Fruit fly (Drosophila melanogaster) whole organism, embryonic: ENCODE data around the gene CG14561.

Source experiments
- ATbp ChIP-seq: fragments of 200-800 bp; sonication (Bioruptor generic); optimal IDR thresholded peaks from 2 replicates; lab custom pipeline; 2017; ENCODE audit warnings: missing biosample characterization, mild to moderate bottlenecking, missing genetic modification characterization, missing genetic modification reagents
- Atf3 ChIP-seq: fragments of 200-800 bp; sonication (Bioruptor generic); optimal IDR thresholded peaks from 3 replicates; lab custom pipeline; 2016; ENCODE audit warnings: missing biosample characterization, missing genetic modification characterization
- Atf6 ChIP-seq: fragments of 200-800 bp; sonication (Bioruptor generic); IDR thresholded peaks from 2 replicates; pipeline ENCODE4 v1.3.6; 2022; ENCODE audit warnings: missing biosample characterization, missing genetic modification characterization
- CG10979 ChIP-seq: fragments of 200-800 bp; sonication (Bioruptor generic); optimal IDR thresholded peaks from 2 replicates; lab custom pipeline; 2018; ENCODE audit warnings: missing biosample characterization, mild to moderate bottlenecking, missing genetic modification characterization, moderate library complexity
- CG12104 ChIP-seq: fragments of 200-800 bp; sonication (Bioruptor generic); optimal IDR thresholded peaks from 3 replicates; lab custom pipeline; 2016; ENCODE audit warnings: missing biosample characterization, missing genetic modification characterization
- CG13287 ChIP-seq: fragments of 200-800 bp; sonication (Bioruptor generic); IDR thresholded peaks from 2 replicates; pipeline ENCODE4 v1.3.6; 2022; ENCODE audit warnings: missing biosample characterization, missing genetic modification characterization; ENCODE audit not compliant: partially characterized antibody
- CG1602 ChIP-seq: fragments of 200-800 bp; sonication (Bioruptor generic); optimal IDR thresholded peaks from 3 replicates; lab custom pipeline; 2016; ENCODE audit warnings: missing biosample characterization, missing genetic modification characterization
- CG16815 ChIP-seq: fragments of 200-800 bp; sonication (Bioruptor generic); optimal IDR thresholded peaks from 3 replicates; lab custom pipeline; 2017; ENCODE audit warnings: missing biosample characterization, mild to moderate bottlenecking, missing genetic modification characterization
- CG18476 ChIP-seq: fragments of 200-800 bp; sonication (Bioruptor generic); optimal IDR thresholded peaks from 2 replicates; lab custom pipeline; 2016; ENCODE audit warnings: missing biosample characterization, mild to moderate bottlenecking, missing genetic modification characterization
- CG30020 ChIP-seq: fragments of 200-800 bp; optimal IDR thresholded peaks from 2 replicates; lab custom pipeline; 2019; ENCODE audit warnings: missing biosample characterization, mild to moderate bottlenecking, missing genetic modification characterization, moderate library complexity
- CG31441 ChIP-seq: fragments of 200-800 bp; sonication (Bioruptor generic); IDR thresholded peaks from 2 replicates; pipeline ENCODE4 v1.3.6; 2022; ENCODE audit warnings: missing biosample characterization, missing genetic modification characterization
- CG3163 ChIP-seq: fragments of 200-800 bp; sonication (Bioruptor generic); optimal IDR thresholded peaks from 3 replicates; lab custom pipeline; 2016; ENCODE audit warnings: missing biosample characterization, missing genetic modification characterization
- CG33557 ChIP-seq: fragments of 200-800 bp; sonication (Bioruptor generic); optimal IDR thresholded peaks from 2 replicates; lab custom pipeline; 2019; ENCODE audit warnings: missing biosample characterization, mild to moderate bottlenecking, missing genetic modification characterization, moderate library complexity
- CG34376 ChIP-seq: fragments of 200-800 bp; sonication (Bioruptor generic); optimal IDR thresholded peaks from 2 replicates; lab custom pipeline; 2018; ENCODE audit warnings: missing biosample characterization, mild to moderate bottlenecking, missing genetic modification characterization
- CG3838 ChIP-seq: fragments of 200-800 bp; sonication (Bioruptor generic); optimal IDR thresholded peaks from 3 replicates; lab custom pipeline; 2016; ENCODE audit warnings: missing biosample characterization, missing genetic modification characterization
- CG3995 ChIP-seq: fragments of 200-800 bp; sonication (Bioruptor generic); optimal IDR thresholded peaks from 3 replicates; lab custom pipeline; 2016; ENCODE audit warnings: missing biosample characterization, missing genetic modification characterization
- CG6254 ChIP-seq: fragments of 200-800 bp; sonication (Bioruptor generic); optimal IDR thresholded peaks from 3 replicates; lab custom pipeline; 2017; ENCODE audit warnings: mild to moderate bottlenecking, missing biosample characterization, missing genetic modification reagents, missing genetic modification characterization
- CG7357 ChIP-seq: fragments of 200-800 bp; sonication (Bioruptor generic); IDR thresholded peaks from 3 replicates; pipeline ENCODE4 v1.3.6; 2022; ENCODE audit warnings: missing biosample characterization, missing genetic modification characterization
- CG8089 ChIP-seq: fragments of 200-800 bp; sonication (Bioruptor generic); optimal IDR thresholded peaks from 3 replicates; lab custom pipeline; 2016; ENCODE audit warnings: missing biosample characterization, missing genetic modification characterization
- CG9609 ChIP-seq: fragments of 200-800 bp; sonication (Bioruptor generic); optimal IDR thresholded peaks from 3 replicates; lab custom pipeline; 2016; ENCODE audit warnings: missing biosample characterization, missing genetic modification characterization
- CG9817 ChIP-seq: fragments of 200-800 bp; sonication (Bioruptor generic); optimal IDR thresholded peaks from 2 replicates; lab custom pipeline; 2018; ENCODE audit warnings: missing biosample characterization, mild to moderate bottlenecking, missing genetic modification characterization, moderate library complexity
- CG9876 ChIP-seq: fragments of 200-800 bp; sonication (Bioruptor generic); optimal IDR thresholded peaks from 2 replicates; lab custom pipeline; 2016; ENCODE audit warnings: missing biosample characterization, missing genetic modification characterization
- D ChIP-seq, 2 experiments: fragments of 200-800 bp in 1 of 2; fragments of >200 bp in 1 of 2; sonication (Bioruptor generic) in 1 of 2; optimal IDR thresholded peaks; 2 replicates in 1 of 2; 3 replicates in 1 of 2; lab custom pipeline; 2017; ENCODE audit warnings: mild to moderate bottlenecking in 1 of 2, missing biosample characterization in 1 of 2, missing genetic modification characterization in 1 of 2, missing genetic modification reagents in 1 of 2
- Drgx ChIP-seq: fragments of 200-800 bp; sonication (Bioruptor generic); IDR thresholded peaks from 2 replicates; pipeline ENCODE4 v1.3.6; 2022; ENCODE audit warnings: missing biosample characterization, missing genetic modification characterization
- Elba2 ChIP-seq: fragments of 200-800 bp; sonication (Bioruptor generic); optimal IDR thresholded peaks from 3 replicates; lab custom pipeline; 2016; ENCODE audit warnings: missing biosample characterization, missing genetic modification characterization
- GATAe ChIP-seq: fragments of 200-800 bp; sonication (Bioruptor generic); conservative IDR thresholded peaks from 2 replicates; pipeline ENCODE4 v1.3.6; 2022; ENCODE audit warnings: missing biosample characterization, missing genetic modification characterization
- Kr ChIP-seq: fragments of 200-800 bp; sonication (Bioruptor generic); optimal IDR thresholded peaks from 2 replicates; lab custom pipeline; 2017; ENCODE audit warnings: missing biosample characterization, mild to moderate bottlenecking, missing genetic modification characterization
- NC2α ChIP-seq: fragments of 200-800 bp; sonication (Bioruptor generic); optimal IDR thresholded peaks from 2 replicates; lab custom pipeline; 2016; ENCODE audit warnings: missing biosample characterization, missing genetic modification characterization
- NC2β ChIP-seq: fragments of 200-800 bp; sonication (Bioruptor generic); optimal IDR thresholded peaks from 2 replicates; lab custom pipeline; 2016; ENCODE audit warnings: missing biosample characterization, missing genetic modification characterization
- Neu2 ChIP-seq: fragments of 200-800 bp; sonication (Bioruptor generic); optimal IDR thresholded peaks from 3 replicates; lab custom pipeline; 2016; ENCODE audit warnings: missing biosample characterization, missing genetic modification characterization, borderline replicate concordance
- Oaz ChIP-seq: fragments of 200-800 bp; sonication (Bioruptor generic); IDR thresholded peaks from 2 replicates; pipeline ENCODE4 v1.3.6; 2022; ENCODE audit warnings: missing biosample characterization, missing genetic modification characterization
- Ssrp ChIP-seq: fragments of 200-800 bp; sonication (Bioruptor generic); optimal IDR thresholded peaks from 2 replicates; lab custom pipeline; 2018; ENCODE audit warnings: missing biosample characterization, mild to moderate bottlenecking, missing genetic modification characterization, moderate library complexity
- al ChIP-seq: fragments of 200-800 bp; sonication (Bioruptor generic); IDR thresholded peaks from 2 replicates; pipeline ENCODE4 v1.3.6; 2022; ENCODE audit warnings: missing biosample characterization, missing genetic modification characterization
- az2 ChIP-seq: fragments of 200-800 bp; sonication (Bioruptor generic); optimal IDR thresholded peaks from 3 replicates; lab custom pipeline; 2016; ENCODE audit warnings: missing biosample characterization, missing genetic modification characterization
- danr ChIP-seq: fragments of 200-800 bp; sonication (Bioruptor generic); IDR thresholded peaks from 2 replicates; pipeline ENCODE4 v1.3.6; 2022; ENCODE audit warnings: missing biosample characterization, missing genetic modification characterization
- dmrt99B ChIP-seq: fragments of 200-800 bp; sonication (Bioruptor generic); optimal IDR thresholded peaks from 2 replicates; lab custom pipeline; 2018; ENCODE audit warnings: missing biosample characterization, mild to moderate bottlenecking, missing genetic modification characterization, moderate library complexity
- gem ChIP-seq: fragments of 200-800 bp; sonication (Bioruptor generic); optimal IDR thresholded peaks from 2 replicates; lab custom pipeline; 2019; ENCODE audit warnings: missing biosample characterization, mild to moderate bottlenecking, missing genetic modification characterization, moderate library complexity
- insv ChIP-seq, 2 experiments: fragments of 200-800 bp; sonication (Bioruptor generic); optimal IDR thresholded peaks; 3 replicates each; lab custom pipeline; 2016 to 2018; ENCODE audit warnings: missing biosample characterization in 2 of 2, missing genetic modification characterization in 2 of 2
- lilli ChIP-seq: fragments of 200-800 bp; sonication (Bioruptor generic); optimal IDR thresholded peaks from 3 replicates; lab custom pipeline; 2016; ENCODE audit warnings: missing biosample characterization, missing genetic modification characterization
- lola ChIP-seq, 3 experiments: fragments of >200 bp in 2 of 3; fragments of 200-800 bp in 1 of 3; sonication (Bioruptor generic) in 1 of 3; optimal IDR thresholded peaks; 2 replicates each; lab custom pipeline; 2017 to 2019; ENCODE audit warnings: missing biosample characterization in 3 of 3, missing genetic modification characterization in 3 of 3, mild to moderate bottlenecking in 1 of 3, moderate library complexity in 1 of 3
- mirr ChIP-seq: fragments of 200-800 bp; sonication (Bioruptor generic); optimal IDR thresholded peaks from 3 replicates; lab custom pipeline; 2018; ENCODE audit warnings: missing biosample characterization, mild to moderate bottlenecking, missing genetic modification characterization
- onecut ChIP-seq: fragments of 200-800 bp; sonication (Bioruptor generic); IDR thresholded peaks from 2 replicates; pipeline ENCODE4 v1.3.6; 2022; ENCODE audit warnings: missing biosample characterization, missing genetic modification characterization
- schlank ChIP-seq: fragments of 200-800 bp; sonication (Bioruptor generic); optimal IDR thresholded peaks from 2 replicates; lab custom pipeline; 2018; ENCODE audit warnings: missing biosample characterization, mild to moderate bottlenecking, missing genetic modification characterization
- sd ChIP-seq: fragments of 200-800 bp; sonication (Bioruptor generic); optimal IDR thresholded peaks from 3 replicates; lab custom pipeline; 2018; ENCODE audit warnings: missing biosample characterization, mild to moderate bottlenecking, missing genetic modification characterization, moderate library complexity
- slp2 ChIP-seq: fragments of 200-800 bp; sonication (Bioruptor generic); optimal IDR thresholded peaks from 2 replicates; lab custom pipeline; 2016; ENCODE audit warnings: missing biosample characterization, missing genetic modification characterization
- sqz ChIP-seq: fragments of 200-800 bp; sonication (Bioruptor generic); optimal IDR thresholded peaks from 3 replicates; lab custom pipeline; 2018; ENCODE audit warnings: missing biosample characterization, mild to moderate bottlenecking, missing genetic modification characterization
- ttk ChIP-seq: fragments of 200-800 bp; sonication (Bioruptor generic); IDR thresholded peaks from 2 replicates; pipeline ENCODE4 v2.1.2; 2022; ENCODE audit warnings: missing biosample characterization, missing genetic modification characterization
- tx ChIP-seq: fragments of 200-800 bp; sonication (Bioruptor generic); optimal IDR thresholded peaks from 2 replicates; lab custom pipeline; 2016; ENCODE audit warnings: missing biosample characterization, missing genetic modification characterization
- vfl ChIP-seq: fragments of 200-800 bp; sonication (Bioruptor generic); optimal IDR thresholded peaks from 2 replicates; lab custom pipeline; 2016; ENCODE audit warnings: missing biosample characterization, missing genetic modification characterization

Gene CG14561

DNA sequence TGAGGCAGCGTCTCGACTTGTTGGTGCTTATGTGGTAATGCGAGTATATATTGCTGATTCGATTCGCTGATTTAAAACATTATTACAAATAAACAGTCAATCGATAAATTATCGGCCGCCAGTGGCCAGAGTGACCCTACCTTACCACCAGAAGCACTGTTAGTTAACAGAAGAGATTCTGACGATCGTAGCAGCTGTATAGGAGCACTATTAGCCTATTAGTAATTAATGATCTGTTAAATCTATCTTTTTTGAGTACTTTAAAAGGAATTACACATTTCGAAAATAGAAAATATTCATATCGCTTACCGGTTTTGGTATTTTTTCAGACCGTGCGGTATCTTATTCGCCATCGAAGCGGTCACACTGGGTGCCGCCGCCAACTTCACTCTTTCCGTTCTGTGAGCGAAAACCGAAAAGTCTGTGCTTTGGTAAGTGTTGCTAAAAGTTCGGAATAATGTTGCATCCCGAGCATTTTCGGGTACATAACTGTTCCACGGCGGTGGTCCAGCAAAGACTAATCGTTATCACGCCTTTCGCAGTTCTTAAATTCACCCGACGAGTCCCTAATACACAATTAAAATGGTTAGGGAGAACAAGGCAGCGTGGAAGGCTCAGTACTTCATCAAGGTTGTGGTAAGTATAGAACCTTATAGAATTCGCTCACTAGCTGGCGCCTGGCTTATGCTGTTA lies 10.1 kb downstream of the CG14561 start, which contains the start of the genes CG7130 and RpLP0 (continued):
- peak; percentile 88 for TF ChIP-seq CG9609
- peak; percentile 31 for TF ChIP-seq D (optimal IDR thresholded peaks at IDR 0.05; lab: Kevin White, UChicago)
- peak; percentile 89 for TF ChIP-seq D (GFP tag; optimal IDR thresholded peaks at IDR 0.05; lab: Kevin White, UChicago)
- TF ChIP-seq danr (GFP tag; lab: Robert Waterston, UW), result 0 out of 2 replicates have a peak, but pooled peaks have one; percentile 13
- peak; percentile 94 for TF ChIP-seq CG9876 (GFP tag; lab: Kevin White, UChicago)
- TF ChIP-seq Ssrp (tag; lab: Kevin White, UChicago), result peak; percentile 54
- peak; percentile 67 for TF ChIP-seq CG1602 (GFP tag; lab: Kevin White, UChicago)
- TF ChIP-seq Elba2 (GFP tag; lab: Kevin White, UChicago), result peak; percentile 70
- TF ChIP-seq CG16815, result peak; percentile 68
- peak; percentile 92 for TF ChIP-seq schlank (tag; lab: Kevin White, UChicago)
- TF ChIP-seq CG3163 (GFP tag; lab: Kevin White, UChicago), result peak; percentile 82
- TF ChIP-seq dmrt99B (tag; lab: Kevin White, UChicago), result peak; percentile 81
- peak; percentile 82 for TF ChIP-seq az2 (GFP tag; lab: Kevin White, UChicago)
- peak; percentile 80 for TF ChIP-seq CG6254 (GFP tag; lab: Kevin White, UChicago)
- no peak for TF ChIP-seq CG7357 (GFP tag; lab: Robert Waterston, UW)
- peak; percentile 77 for TF ChIP-seq vfl (GFP tag; lab: Kevin White, UChicago)
- peak; percentile 100 for TF ChIP-seq NC2β (GFP tag; lab: Kevin White, UChicago)
- peak; percentile 61 for TF ChIP-seq CG18476 (GFP tag; lab: Kevin White, UChicago)
- TF ChIP-seq CG9817, result peak; percentile 85
- peak; percentile 97 for TF ChIP-seq CG34376 (GFP tag; lab: Kevin White, UChicago)
- TF ChIP-seq sqz, result peak; percentile 87
- TF ChIP-seq NC2α (GFP tag; lab: Kevin White, UChicago), result peak; percentile 90
- peak; percentile 57 for TF ChIP-seq sd (tag; lab: Kevin White, UChicago)
- peak; percentile 57 for TF ChIP-seq al (GFP tag; lab: Robert Waterston, UW)
- peak; percentile 80 for TF ChIP-seq tx (GFP tag; lab: Kevin White, UChicago)
- TF ChIP-seq Atf6 (GFP tag; lab: Robert Waterston, UW), result peak; percentile 84
- peak; percentile 83 for TF ChIP-seq Neu2 (GFP tag; lab: Kevin White, UChicago)
- peak; percentile 74 for TF ChIP-seq gem (tag; lab: Kevin White, UChicago)
- TF ChIP-seq CG33557, result peak; percentile 93
- peak; percentile 90 for TF ChIP-seq slp2 (GFP tag; lab: Kevin White, UChicago)
- peak in 1 of 2 experiments; percentile 77 for TF ChIP-seq insv (GFP tag; optimal IDR thresholded peaks at IDR 0.05; lab: Kevin White, UChicago)
- peak; percentile 97 for TF ChIP-seq mirr (GFP tag; lab: Kevin White, UChicago)
- TF ChIP-seq Kr, result peak; percentile 38
- TF ChIP-seq lola (GFP tag; optimal IDR thresholded peaks at IDR 0.05; lab: Kevin White, UChicago), result peak in 1 of 3 experiments; percentile 73
- peak; percentile 81 for TF ChIP-seq ttk
- peak; percentile 96 for TF ChIP-seq CG12104 (GFP tag; lab: Kevin White, UChicago)
- TF ChIP-seq Atf3 (GFP tag; lab: Kevin White, UChicago), result peak; percentile 87
- TF ChIP-seq CG3995 (GFP tag; lab: Kevin White, UChicago), result peak; percentile 81
- TF ChIP-seq CG31441, result peak; percentile 93
- TF ChIP-seq CG30020, result peak; percentile 85
- peak; percentile 64 for TF ChIP-seq CG13287 (GFP tag; lab: Robert Waterston, UW)
- peak; percentile 65 for TF ChIP-seq Oaz (GFP tag; lab: Robert Waterston, UW)
- peak; percentile 81 for TF ChIP-seq CG3838
- peak; percentile 95 for TF ChIP-seq CG8089
- TF ChIP-seq onecut, result peak; percentile 93
- peak; percentile 82 for TF ChIP-seq CG10979
- 0 out of 2 replicates have a peak, but pooled peaks have one; percentile 19 for TF ChIP-seq Drgx
- TF ChIP-seq ATbp (GFP tag; lab: Kevin White, UChicago), result peak; percentile 92
- no peak for TF ChIP-seq GATAe (GFP tag; lab: Robert Waterston, UW)
- TF ChIP-seq lilli (GFP tag; lab: Kevin White, UChicago), result peak; percentile 83
